Worm (Caenorhabditis elegans) whole organism, early embryonic: Measurements from ENCODE around the gene sel-1.

ENCODE experiments used
- B0310.2 ChIP-seq: sonication (generic microtip); optimal IDR thresholded peaks from 2 replicates; lab custom pipeline; 2016; ENCODE audit warnings: mild to moderate bottlenecking, missing genetic modification characterization, missing compliant biosample characterization
- F13C5.2 ChIP-seq: sonication (generic microtip); optimal IDR thresholded peaks from 2 replicates; lab custom pipeline; 2017; ENCODE audit warnings: mild to moderate bottlenecking, missing genetic modification characterization, inconsistent platforms, missing compliant biosample characterization
- aly-1 ChIP-seq: sonication (generic microtip); optimal IDR thresholded peaks from 2 replicates; lab custom pipeline; 2016; ENCODE audit warnings: missing genetic modification characterization, missing compliant biosample characterization
- ama-1 ChIP-seq: fragments of 150-350 bp; optimal IDR thresholded peaks from 2 replicates; lab custom pipeline; 2014
- ceh-13 ChIP-seq: fragments of 200-800 bp; sonication (Bioruptor generic); optimal IDR thresholded peaks from 2 replicates; lab custom pipeline; 2018; ENCODE audit warnings: mild to moderate bottlenecking, missing genetic modification characterization, missing compliant biosample characterization
- ceh-36 ChIP-seq: sonication (generic microtip); optimal IDR thresholded peaks from 2 replicates; lab custom pipeline; 2016; ENCODE audit warnings: missing genetic modification characterization, inconsistent platforms, missing compliant biosample characterization
- ets-7 ChIP-seq: sonication (generic microtip); optimal IDR thresholded peaks from 2 replicates; lab custom pipeline; 2016; ENCODE audit warnings: missing genotype, missing genetic modification characterization, missing compliant biosample characterization
- flt-1 ChIP-seq: fragments of 200-800 bp; sonication (Bioruptor generic); IDR thresholded peaks from 2 replicates; pipeline ENCODE4 v1.3.6; 2022; ENCODE audit warnings: missing genetic modification characterization, missing compliant biosample characterization
- hmbx-1 ChIP-seq: sonication (generic microtip); optimal IDR thresholded peaks from 2 replicates; lab custom pipeline; 2016; ENCODE audit warnings: mild to moderate bottlenecking, missing genetic modification characterization, missing compliant biosample characterization
- hmg-4 ChIP-seq: fragments of 200-800 bp; sonication (Bioruptor generic); optimal IDR thresholded peaks from 2 replicates; lab custom pipeline; 2018; ENCODE audit warnings: mild to moderate bottlenecking, missing genetic modification characterization, missing compliant biosample characterization
- hnd-1 ChIP-seq: sonication (generic microtip); optimal IDR thresholded peaks from 2 replicates; lab custom pipeline; 2016; ENCODE audit warnings: missing genetic modification characterization, missing compliant biosample characterization
- pes-1 ChIP-seq: fragments of 200-800 bp; sonication (Bioruptor generic); IDR thresholded peaks from 2 replicates; pipeline ENCODE4 v1.3.6; 2022; ENCODE audit warnings: missing genetic modification reagents, missing genetic modification characterization, missing compliant biosample characterization
- scrt-1 ChIP-seq: fragments of 200-800 bp; sonication (Bioruptor generic); IDR thresholded peaks from 2 replicates; pipeline ENCODE4 v1.3.6; 2022; ENCODE audit warnings: missing genetic modification characterization, missing compliant biosample characterization
- sea-1 ChIP-seq: fragments of 200-800 bp; sonication (Bioruptor generic); conservative IDR thresholded peaks from 2 replicates; pipeline ENCODE4 v1.3.6; 2022; ENCODE audit warnings: missing genetic modification characterization, missing compliant biosample characterization
- tbx-11 ChIP-seq: fragments of 200-800 bp; sonication (Bioruptor generic); IDR thresholded peaks from 2 replicates; pipeline ENCODE4 v1.3.6; 2022; ENCODE audit warnings: missing genetic modification characterization, missing compliant biosample characterization
- tbx-37 ChIP-seq: fragments of 200-800 bp; sonication (Bioruptor generic); conservative IDR thresholded peaks from 2 replicates; pipeline ENCODE4 v1.3.6; 2022; ENCODE audit warnings: missing genetic modification reagents, missing genetic modification characterization, missing compliant biosample characterization
- tra-4 ChIP-seq: sonication (generic microtip); optimal IDR thresholded peaks from 2 replicates; lab custom pipeline; 2017; ENCODE audit warnings: missing genetic modification characterization, missing compliant biosample characterization

Gene sel-1

DNA sequence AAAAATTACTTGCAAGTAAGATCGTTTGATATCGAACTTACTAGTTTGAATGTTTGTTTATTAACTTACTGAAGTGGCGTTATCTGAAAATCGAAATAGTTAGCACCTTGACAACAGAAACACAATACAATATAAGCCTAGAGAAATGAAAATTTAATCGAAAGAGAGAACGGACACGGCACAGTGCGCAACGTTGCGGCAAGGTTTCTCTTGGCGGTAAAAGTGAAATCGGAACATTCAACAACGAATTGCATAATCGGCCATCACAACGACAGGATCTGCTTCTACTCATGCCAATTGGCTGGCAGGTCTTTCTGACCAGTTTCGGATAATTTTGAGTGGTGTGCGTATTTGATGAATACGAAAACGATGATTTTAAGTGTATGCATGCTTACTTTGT lies 35.0 kb upstream of the sel-1 start, which contains the start of gene dyf-4:
dyf-4 (minus strand) TSS at position 213 of the 400 bp plus-strand sequence.
- TF ChIP-seq ets-7 (tag; lab: Kevin White, UChicago) (no peak), sea-1 (GFP tag; lab: Robert Waterston, UW) (no peak), ceh-13 (GFP tag; lab: Kevin White, UChicago) (no peak), ceh-36 (tag; lab: Kevin White, UChicago) (no peak), F13C5.2 (no peak), pes-1 (no peak), flt-1 (GFP tag; lab: Robert Waterston, UW) (no peak), tra-4 (tag; lab: Kevin White, UChicago) (no peak), B0310.2 (tag; lab: Kevin White, UChicago) (no peak), hmg-4 (GFP tag; lab: Kevin White, UChicago) (no peak), tbx-11 (GFP tag; lab: Robert Waterston, UW) (no peak), ama-1 (no peak), tbx-37 (GFP tag; lab: Robert Waterston, UW) (no peak), scrt-1 (GFP tag; lab: Robert Waterston, UW) (no peak), hmbx-1 (tag; lab: Kevin White, UChicago) (no peak), hnd-1 (no peak), aly-1 (tag; lab: Kevin White, UChicago) (no peak)

DNA sequence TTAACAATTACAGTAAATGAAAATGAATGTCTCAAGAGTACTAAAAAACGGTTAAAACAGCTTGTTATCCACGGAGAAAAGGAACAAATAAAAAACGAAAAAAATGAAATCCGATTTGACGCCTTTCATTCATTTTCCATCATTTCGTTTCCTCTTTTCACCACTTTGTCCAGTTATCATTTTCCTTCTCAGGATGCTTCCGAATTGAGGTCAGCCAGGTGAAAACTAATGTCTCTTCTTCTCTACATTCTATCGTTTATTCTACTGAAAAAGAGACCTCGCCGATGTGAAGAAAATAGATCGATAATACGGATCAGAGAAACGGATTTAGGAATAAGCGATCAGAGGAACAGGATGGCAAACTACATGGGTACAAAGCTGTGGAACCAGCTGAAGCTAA lies 34.4 kb upstream of the sel-1 start:
- TF ChIP-seq scrt-1 (GFP tag; lab: Robert Waterston, UW) = no peak
- no peak for TF ChIP-seq F13C5.2
- no peak for TF ChIP-seq ceh-36 (tag; lab: Kevin White, UChicago)
- no peak for TF ChIP-seq flt-1 (GFP tag; lab: Robert Waterston, UW)
- TF ChIP-seq ets-7 (tag; lab: Kevin White, UChicago) = no peak
- no peak for TF ChIP-seq aly-1 (tag; lab: Kevin White, UChicago)
- no peak for TF ChIP-seq tbx-37 (GFP tag; lab: Robert Waterston, UW)

DNA sequence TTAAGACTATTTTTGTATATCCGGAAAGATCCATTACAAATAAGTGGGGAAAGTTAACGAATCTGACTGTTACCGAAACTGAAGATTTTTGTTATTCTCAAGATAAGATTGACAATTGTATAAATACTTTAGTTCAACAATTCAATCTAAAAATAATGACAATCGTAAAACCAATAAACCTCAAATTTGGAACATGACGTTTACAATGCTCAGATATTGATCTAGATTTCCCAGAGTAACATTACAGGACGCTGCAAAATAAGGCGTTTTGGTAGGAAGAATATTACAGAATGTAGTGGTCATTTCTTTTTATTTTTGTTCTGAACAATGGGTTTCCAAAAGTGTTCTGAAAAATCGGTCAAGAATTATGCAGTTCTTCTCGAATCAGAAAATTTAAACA lies 33.8 kb upstream of the sel-1 start, which contains the start of gene F45D3.1:
F45D3.1 (plus strand) TSS at position 301 of the 400 bp plus-strand sequence.
- TF ChIP-seq B0310.2 (tag; lab: Kevin White, UChicago) (no peak), ama-1 (no peak), tbx-11 (GFP tag; lab: Robert Waterston, UW) (no peak), scrt-1 (GFP tag; lab: Robert Waterston, UW) (no peak), aly-1 (tag; lab: Kevin White, UChicago) (no peak), hnd-1 (no peak), F13C5.2 (no peak)

DNA sequence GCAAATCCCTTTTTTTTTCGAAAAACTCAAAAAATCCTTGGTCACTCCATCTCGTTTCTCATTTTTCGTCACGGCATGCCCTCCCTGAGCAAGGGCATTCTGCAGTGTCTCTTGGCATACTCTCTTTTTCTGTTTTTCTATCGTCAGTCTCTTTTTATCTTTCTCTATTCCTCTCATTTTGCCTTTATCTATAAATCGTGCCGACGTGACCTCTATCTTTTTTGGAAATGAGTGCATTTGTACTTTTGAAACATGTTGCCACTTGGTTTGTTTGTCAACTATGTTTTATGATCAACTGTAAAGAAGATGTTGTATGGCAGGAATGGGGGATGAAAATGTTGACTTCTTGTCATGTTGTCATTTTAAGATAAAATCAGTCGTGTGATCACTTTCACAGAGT lies 31.6 kb upstream of the sel-1 start:
- TF ChIP-seq scrt-1 (GFP tag; lab: Robert Waterston, UW) = no peak
- TF ChIP-seq hmbx-1 (tag; lab: Kevin White, UChicago) = no peak
- no peak for TF ChIP-seq sea-1 (GFP tag; lab: Robert Waterston, UW)
- TF ChIP-seq B0310.2 (tag; lab: Kevin White, UChicago) = no peak
- TF ChIP-seq flt-1 (GFP tag; lab: Robert Waterston, UW) = no peak
- no peak for TF ChIP-seq hmg-4 (GFP tag; lab: Kevin White, UChicago)
- TF ChIP-seq hnd-1 = no peak
- no peak for TF ChIP-seq pes-1
- no peak for TF ChIP-seq tra-4 (tag; lab: Kevin White, UChicago)
- no peak for TF ChIP-seq ceh-13 (GFP tag; lab: Kevin White, UChicago)
- no peak for TF ChIP-seq ama-1

DNA sequence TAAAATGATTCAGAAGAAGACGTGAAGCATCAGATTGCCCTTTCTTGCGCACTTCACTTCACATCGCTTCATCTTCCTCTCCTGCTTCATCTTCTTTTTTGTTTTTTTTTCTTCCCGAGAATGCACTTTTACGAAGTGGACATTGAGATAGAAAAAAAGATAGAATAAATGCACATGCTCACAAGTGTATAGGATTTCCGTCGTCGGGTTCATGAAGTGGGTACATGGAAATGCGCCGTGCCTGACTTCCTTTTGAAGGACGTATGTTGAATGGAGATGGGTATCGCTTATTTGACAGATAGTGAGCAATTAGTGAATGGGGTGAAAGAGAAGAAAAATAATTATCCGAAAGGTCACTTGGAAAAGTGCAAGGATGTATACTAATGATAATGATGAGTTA lies 30.4 kb upstream of the sel-1 start:
- TF ChIP-seq scrt-1 (GFP tag; lab: Robert Waterston, UW) (no peak), ceh-13 (GFP tag; lab: Kevin White, UChicago) (no peak), tra-4 (tag; lab: Kevin White, UChicago) (no peak), ets-7 (tag; lab: Kevin White, UChicago) (no peak), F13C5.2 (no peak), hmg-4 (GFP tag; lab: Kevin White, UChicago) (no peak), hnd-1 (no peak), B0310.2 (tag; lab: Kevin White, UChicago) (no peak), tbx-37 (GFP tag; lab: Robert Waterston, UW) (no peak), ama-1 (no peak), tbx-11 (GFP tag; lab: Robert Waterston, UW) (no peak), pes-1 (no peak), flt-1 (GFP tag; lab: Robert Waterston, UW) (no peak), aly-1 (tag; lab: Kevin White, UChicago) (no peak), ceh-36 (tag; lab: Kevin White, UChicago) (no peak), sea-1 (GFP tag; lab: Robert Waterston, UW) (no peak), hmbx-1 (tag; lab: Kevin White, UChicago) (no peak)

DNA sequence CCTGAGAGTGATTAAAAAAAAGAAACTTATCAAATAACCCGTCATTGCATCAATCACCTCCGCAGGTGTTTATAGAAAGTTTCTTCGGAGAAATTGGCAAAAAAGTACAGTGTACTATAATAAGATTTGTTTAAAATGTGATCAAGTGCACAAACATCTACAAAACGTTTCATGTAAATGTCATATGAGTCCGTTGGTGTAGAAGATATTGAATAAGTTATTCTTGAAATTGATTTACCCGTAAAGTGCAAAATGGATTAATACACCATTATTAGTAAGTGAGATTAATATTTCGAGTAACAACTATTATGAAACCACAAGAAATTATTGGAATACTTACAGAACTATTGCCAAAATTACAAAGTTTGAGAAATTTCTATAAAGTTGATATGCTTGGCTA lies 29.4 kb upstream of the sel-1 start:
- TF ChIP-seq ama-1 (no peak), hmg-4 (GFP tag; lab: Kevin White, UChicago) (no peak), tbx-37 (GFP tag; lab: Robert Waterston, UW) (no peak), sea-1 (GFP tag; lab: Robert Waterston, UW) (no peak), ets-7 (tag; lab: Kevin White, UChicago) (no peak), hnd-1 (no peak), ceh-36 (tag; lab: Kevin White, UChicago) (no peak), F13C5.2 (no peak), pes-1 (no peak), flt-1 (GFP tag; lab: Robert Waterston, UW) (no peak), scrt-1 (GFP tag; lab: Robert Waterston, UW) (no peak), tra-4 (tag; lab: Kevin White, UChicago) (no peak), B0310.2 (tag; lab: Kevin White, UChicago) (no peak), aly-1 (tag; lab: Kevin White, UChicago) (no peak), hmbx-1 (tag; lab: Kevin White, UChicago) (no peak)

DNA sequence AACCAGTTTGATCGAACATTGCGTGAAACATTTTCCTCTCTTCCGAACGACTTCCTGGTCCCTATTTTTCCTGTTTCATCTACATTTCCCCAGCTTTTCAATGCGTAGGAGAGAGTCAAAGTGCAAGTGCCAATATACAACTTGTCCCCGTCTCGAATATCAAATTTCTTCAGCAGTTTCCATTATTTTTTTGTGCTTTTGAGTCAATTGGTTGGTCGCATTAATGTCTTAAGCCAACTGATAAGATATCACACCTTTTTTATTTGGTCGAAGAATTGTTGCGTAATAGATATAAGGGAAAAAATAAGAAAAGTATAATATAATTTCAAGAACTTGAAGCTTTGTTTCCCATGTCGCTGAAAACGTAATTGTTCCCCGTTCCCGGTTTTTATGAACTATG lies 28.2 kb upstream of the sel-1 start:
- TF ChIP-seq pes-1 = no peak
- no peak for TF ChIP-seq flt-1 (GFP tag; lab: Robert Waterston, UW)
- no peak for TF ChIP-seq B0310.2 (tag; lab: Kevin White, UChicago)
- no peak for TF ChIP-seq tbx-37 (GFP tag; lab: Robert Waterston, UW)
- no peak for TF ChIP-seq F13C5.2
- no peak for TF ChIP-seq ceh-36 (tag; lab: Kevin White, UChicago)
- no peak for TF ChIP-seq hmg-4 (GFP tag; lab: Kevin White, UChicago)
- TF ChIP-seq aly-1 (tag; lab: Kevin White, UChicago) = no peak
- TF ChIP-seq hmbx-1 (tag; lab: Kevin White, UChicago) = no peak
- no peak for TF ChIP-seq ceh-13 (GFP tag; lab: Kevin White, UChicago)
- no peak for TF ChIP-seq sea-1 (GFP tag; lab: Robert Waterston, UW)
- no peak for TF ChIP-seq scrt-1 (GFP tag; lab: Robert Waterston, UW)
- no peak for TF ChIP-seq tra-4 (tag; lab: Kevin White, UChicago)
- TF ChIP-seq ets-7 (tag; lab: Kevin White, UChicago) = no peak
- no peak for TF ChIP-seq tbx-11 (GFP tag; lab: Robert Waterston, UW)
- no peak for TF ChIP-seq hnd-1
- no peak for TF ChIP-seq ama-1
